Worm (Caenorhabditis elegans): Measurements from ENCODE around the gene F53C11.4.
A peak's percentile ranks its signal among the peaks of the same experiment; 100 is the strongest.

The F53C11.4 gene

ce11 chrV:13744901-13745300 is 42.3 kb downstream of the F53C11.4 start, which contains the start of gene F35E12.9:
Gene F35E12.9, minus strand, starts transcription at chrV:13745127.
- TF ChIP-seq ceh-2 (tag; optimal IDR thresholded peaks at IDR 0.05) (no peak), tbx-2 (tag; optimal IDR thresholded peaks at IDR 0.05) (no peak), elt-2 (tag; optimal IDR thresholded peaks at IDR 0.05) (peak; percentile 29), K02D7.2 (tag; optimal IDR thresholded peaks at IDR 0.05) (no peak)

- no peak for TF ChIP-seq nfya-1 (tag; optimal IDR thresholded peaks at IDR 0.05)
- no peak for TF ChIP-seq C08G9.2 (tag; optimal IDR thresholded peaks at IDR 0.05)
Observed at ce11 chrV:13739901-13740300, 47.3 kb downstream of the F53C11.4 start.

- TF ChIP-seq ahr-1 (tag; optimal IDR thresholded peaks at IDR 0.05) (no peak), mec-3 (tag; optimal IDR thresholded peaks at IDR 0.05; ENCODE audit: borderline replicate concordance) (no peak), unc-86 (tag; optimal IDR thresholded peaks at IDR 0.05) (no peak), ceh-24 (tag; optimal IDR thresholded peaks at IDR 0.05) (no peak), ama-1 (optimal IDR thresholded peaks at IDR 0.05) (no peak), tbx-7 (tag; optimal IDR thresholded peaks at IDR 0.05) (no peak), sox-2 (GFP tag; IDR thresholded peaks at IDR 0.05) (no peak), ceh-34 (tag; optimal IDR thresholded peaks at IDR 0.05) (no peak), pha-4 (tag; optimal IDR thresholded peaks at IDR 0.05) (no peak), ceh-2 (tag; optimal IDR thresholded peaks at IDR 0.05) (no peak)
Observed at ce11 chrV:13738374-13738773, 48.8 kb downstream of the F53C11.4 start, which contains the start of gene irg-5. Gene irg-5, minus strand, starts transcription at chrV:13738474.

ce11 chrV:13736147-13736546 is 51.0 kb downstream of the F53C11.4 start, which contains the start of gene F35E12.6:
Gene F35E12.6, minus strand, starts transcription at chrV:13736247.
- TF ChIP-seq che-1 (tag; optimal IDR thresholded peaks at IDR 0.05) (no peak), hlh-15 (tag; optimal IDR thresholded peaks at IDR 0.05) (no peak), sdc-2 (tag; optimal IDR thresholded peaks at IDR 0.05) (no peak), npax-4 (tag; optimal IDR thresholded peaks at IDR 0.05) (no peak), zip-5 (tag; optimal IDR thresholded peaks at IDR 0.05) (no peak), nhr-11 (tag; optimal IDR thresholded peaks at IDR 0.05) (no peak), pag-3 (tag; optimal IDR thresholded peaks at IDR 0.05; ENCODE audit: borderline replicate concordance) (no peak), ref-2 (tag; optimal IDR thresholded peaks at IDR 0.05) (no peak), unc-86 (tag; optimal IDR thresholded peaks at IDR 0.05) (no peak), fax-1 (tag; optimal IDR thresholded peaks at IDR 0.05) (no peak), pqm-1 (tag; optimal IDR thresholded peaks at IDR 0.05) (no peak), T23F11.4 (GFP tag; optimal IDR thresholded peaks at IDR 0.05) (no peak)

Measured in whole organism, late embryonic.